Worm (Caenorhabditis elegans) whole organism, L1 larva: ENCODE results near the gene nhr-98.

Experiments used
- C34B4.2 ChIP-seq: sonication (generic microtip); optimal IDR thresholded peaks from 2 replicates; lab custom pipeline; 2017; ENCODE audit warnings: mild to moderate bottlenecking, missing genetic modification characterization, missing compliant biosample characterization
- ama-1 ChIP-seq: fragments of 150-350 bp; optimal IDR thresholded peaks from 2 replicates; lab custom pipeline; 2014
- ceh-63 ChIP-seq: fragments of 200-800 bp; sonication (Bioruptor generic); optimal IDR thresholded peaks from 2 replicates; lab custom pipeline; 2018; ENCODE audit warnings: mild to moderate bottlenecking, missing genetic modification characterization, missing compliant biosample characterization
- ceh-8 ChIP-seq: fragments of 200-800 bp; sonication (Bioruptor generic); optimal IDR thresholded peaks from 2 replicates; lab custom pipeline; 2018; ENCODE audit warnings: mild to moderate bottlenecking, missing genetic modification characterization, moderate library complexity, missing compliant biosample characterization
- ceh-82 ChIP-seq, 3 experiments: fragments of 150-350 bp in 1 of 3; sonication (generic microtip) in 2 of 3; optimal IDR thresholded peaks; 2 replicates each; lab custom pipeline; 2014 to 2017; ENCODE audit warnings: missing biosample characterization in 3 of 3, missing genetic modification characterization in 3 of 3
- ceh-90 ChIP-seq: sonication (generic microtip); optimal IDR thresholded peaks from 2 replicates; lab custom pipeline; 2016; ENCODE audit warnings: missing genetic modification characterization, missing compliant biosample characterization
- efl-1 ChIP-seq, 4 experiments: fragments of 150-350 bp; optimal IDR thresholded peaks in 3 of 4; peaks in 1 of 4; 1 replicate in 1 of 4; 2 replicates in 3 of 4; lab custom pipeline; 2014; ENCODE audit warnings: missing biosample characterization in 2 of 4, missing genetic modification characterization in 2 of 4, missing genetic modification reagents in 2 of 4
- efl-3 ChIP-seq: fragments of 200-800 bp; sonication (Bioruptor generic); optimal IDR thresholded peaks from 2 replicates; lab custom pipeline; 2018; ENCODE audit warnings: mild to moderate bottlenecking, missing genetic modification characterization, missing compliant biosample characterization
- egl-13 ChIP-seq: sonication (generic microtip); optimal IDR thresholded peaks from 2 replicates; lab custom pipeline; 2016; ENCODE audit warnings: missing genotype, missing genetic modification reagents, missing genetic modification characterization, missing compliant biosample characterization
- egl-27 ChIP-seq, 2 experiments: fragments of 150-350 bp in 1 of 2; sonication (generic microtip); optimal IDR thresholded peaks; 3 replicates each; lab custom pipeline; 2017 to 2018; ENCODE audit warnings: missing biosample characterization in 2 of 2, missing genetic modification characterization in 2 of 2, missing genetic modification reagents in 2 of 2
- elt-2 ChIP-seq: sonication (generic microtip); optimal IDR thresholded peaks from 2 replicates; lab custom pipeline; 2016; ENCODE audit warnings: missing genetic modification characterization, mild to moderate bottlenecking, inconsistent platforms, missing compliant biosample characterization, missing genetic modification reagents
- elt-3 ChIP-seq, 6 experiments: fragments of 150-350 bp in 1 of 6; sonication (generic microtip); optimal IDR thresholded peaks; 2 replicates each; lab custom pipeline; 2017 to 2018; ENCODE audit warnings: missing biosample characterization in 6 of 6, missing genetic modification characterization in 6 of 6, inconsistent platforms in 1 of 6
- ets-5 ChIP-seq: fragments of 200-800 bp; sonication (Bioruptor generic); IDR thresholded peaks from 2 replicates; pipeline ENCODE4 v1.3.6; 2022; ENCODE audit warnings: missing genetic modification characterization, missing compliant biosample characterization
- fkh-8 ChIP-seq: sonication (generic microtip); optimal IDR thresholded peaks from 2 replicates; lab custom pipeline; 2016; ENCODE audit warnings: mild to moderate bottlenecking, missing genetic modification characterization, missing compliant biosample characterization
- fos-1 ChIP-seq: fragments of 150-350 bp; optimal IDR thresholded peaks from 2 replicates; lab custom pipeline; 2014; ENCODE audit warnings: missing biosample characterization, missing genetic modification characterization
- grh-1 ChIP-seq: fragments of 200-800 bp; sonication (Bioruptor generic); IDR thresholded peaks from 2 replicates; pipeline ENCODE4 v1.3.6; 2022; ENCODE audit warnings: missing genetic modification reagents, missing genetic modification characterization, missing compliant biosample characterization
- hlh-17 ChIP-seq: fragments of 200-800 bp; sonication (Bioruptor generic); optimal IDR thresholded peaks from 2 replicates; lab custom pipeline; 2018; ENCODE audit warnings: missing genetic modification characterization, mild to moderate bottlenecking, missing compliant biosample characterization, moderate library complexity, borderline replicate concordance
- hlh-4 ChIP-seq: sonication (generic microtip); optimal IDR thresholded peaks from 2 replicates; lab custom pipeline; 2016; ENCODE audit warnings: mild to moderate bottlenecking, missing genetic modification characterization, missing compliant biosample characterization
- hpl-2 ChIP-seq: fragments of 150-350 bp; optimal IDR thresholded peaks from 2 replicates; lab custom pipeline; 2014; ENCODE audit warnings: missing biosample characterization, missing genetic modification reagents, missing genetic modification characterization
- irx-1 ChIP-seq: sonication (generic microtip); optimal IDR thresholded peaks from 2 replicates; lab custom pipeline; 2016; ENCODE audit warnings: missing genetic modification characterization, missing compliant biosample characterization
- jun-1 ChIP-seq: fragments of 150-350 bp; optimal IDR thresholded peaks from 2 replicates; lab custom pipeline; 2014; ENCODE audit warnings: missing biosample characterization, missing genetic modification reagents, missing genetic modification characterization
- lin-14 ChIP-seq: fragments of 200-800 bp; sonication (Bioruptor generic); optimal IDR thresholded peaks from 2 replicates; lab custom pipeline; 2018; ENCODE audit warnings: mild to moderate bottlenecking, missing genetic modification characterization, moderate library complexity, missing compliant biosample characterization
- lin-15B ChIP-seq: fragments of 150-350 bp; sonication (generic microtip); optimal IDR thresholded peaks from 3 replicates; lab custom pipeline; 2014; ENCODE audit warnings: missing biosample characterization, missing genetic modification characterization
- lin-35 ChIP-seq, 2 experiments: fragments of 150-350 bp; optimal IDR thresholded peaks; 2 replicates each; lab custom pipeline; 2014; ENCODE audit warnings: missing biosample characterization in 2 of 2, missing genetic modification characterization in 2 of 2, missing genetic modification reagents in 2 of 2
- lsy-2 ChIP-seq, 2 experiments: fragments of 150-350 bp; optimal IDR thresholded peaks; 2 replicates each; lab custom pipeline; 2014; ENCODE audit warnings: missing biosample characterization in 2 of 2, missing genetic modification characterization in 2 of 2
- mab-9 ChIP-seq: fragments of 200-800 bp; sonication (Bioruptor generic); IDR thresholded peaks from 2 replicates; pipeline ENCODE4 v1.3.6; 2022; ENCODE audit warnings: missing genetic modification reagents, missing genetic modification characterization, missing compliant biosample characterization
- mdl-1 ChIP-seq, 2 experiments: fragments of 150-350 bp; optimal IDR thresholded peaks; 2 replicates each; lab custom pipeline; 2014 to 2017; ENCODE audit warnings: missing biosample characterization in 2 of 2, missing genetic modification characterization in 2 of 2, inconsistent platforms in 1 of 2
- mef-2 ChIP-seq: fragments of 150-350 bp; optimal IDR thresholded peaks from 2 replicates; lab custom pipeline; 2014; ENCODE audit warnings: missing biosample characterization, missing genetic modification characterization
- mep-1 ChIP-seq: fragments of 150-350 bp; optimal IDR thresholded peaks from 2 replicates; lab custom pipeline; 2014; ENCODE audit warnings: missing biosample characterization, missing genetic modification characterization
- nhr-11 ChIP-seq: fragments of 150-350 bp; optimal IDR thresholded peaks from 2 replicates; lab custom pipeline; 2014; ENCODE audit warnings: missing biosample characterization, missing genetic modification characterization
- nhr-19 ChIP-seq: fragments of 200-800 bp; sonication (Bioruptor generic); conservative IDR thresholded peaks from 2 replicates; pipeline ENCODE4 v1.3.6; 2022; ENCODE audit warnings: missing genetic modification characterization, missing compliant biosample characterization
- nhr-20 ChIP-seq: sonication (generic microtip); optimal IDR thresholded peaks from 2 replicates; lab custom pipeline; 2016; ENCODE audit warnings: mild to moderate bottlenecking, missing genetic modification characterization, missing compliant biosample characterization
- nhr-237 ChIP-seq: fragments of 150-350 bp; optimal IDR thresholded peaks from 2 replicates; lab custom pipeline; 2014; ENCODE audit warnings: missing biosample characterization, missing genetic modification characterization
- nhr-71 ChIP-seq: sonication (generic microtip); optimal IDR thresholded peaks from 2 replicates; lab custom pipeline; 2016; ENCODE audit warnings: mild to moderate bottlenecking, missing genetic modification characterization, moderate library complexity, missing compliant biosample characterization
- nhr-76 ChIP-seq: sonication (generic microtip); optimal IDR thresholded peaks from 2 replicates; lab custom pipeline; 2017; ENCODE audit warnings: missing biosample characterization, missing genetic modification characterization
- nhr-77 ChIP-seq: fragments of 150-350 bp; optimal IDR thresholded peaks from 2 replicates; lab custom pipeline; 2014; ENCODE audit warnings: missing biosample characterization, missing genetic modification characterization
- nhr-84 ChIP-seq: sonication (generic microtip); optimal IDR thresholded peaks from 2 replicates; lab custom pipeline; 2017; ENCODE audit warnings: missing biosample characterization, missing genetic modification characterization
- nhr-85 ChIP-seq: sonication (generic microtip); peaks from one replicate; lab custom pipeline; 2016; ENCODE audit warnings: missing genetic modification characterization, inconsistent platforms, missing compliant biosample characterization
- nhr-90 ChIP-seq: sonication (generic microtip); optimal IDR thresholded peaks from 2 replicates; lab custom pipeline; 2016; ENCODE audit warnings: mild to moderate bottlenecking, missing genetic modification characterization, missing compliant biosample characterization; ENCODE audit not compliant: poor library complexity
- snpc-4 ChIP-seq: fragments of 150-350 bp; optimal IDR thresholded peaks from 2 replicates; lab custom pipeline; 2014; ENCODE audit warnings: missing biosample characterization, missing genetic modification characterization
- snu-23 ChIP-seq: sonication (generic microtip); optimal IDR thresholded peaks from 2 replicates; lab custom pipeline; 2016; ENCODE audit warnings: missing genetic modification characterization, missing compliant biosample characterization
- sptf-1 ChIP-seq: fragments of 150-350 bp; optimal IDR thresholded peaks from 2 replicates; lab custom pipeline; 2014; ENCODE audit warnings: missing biosample characterization, missing genetic modification characterization
- sup-37 ChIP-seq: fragments of 200-800 bp; sonication (Bioruptor generic); optimal IDR thresholded peaks from 2 replicates; lab custom pipeline; 2018; ENCODE audit warnings: mild to moderate bottlenecking, missing genetic modification characterization, missing compliant biosample characterization
- tbx-2 ChIP-seq: sonication (generic microtip); optimal IDR thresholded peaks from 2 replicates; lab custom pipeline; 2016; ENCODE audit warnings: missing genetic modification characterization, missing compliant biosample characterization
- tlp-1 ChIP-seq: fragments of 150-350 bp; optimal IDR thresholded peaks from 2 replicates; lab custom pipeline; 2014; ENCODE audit warnings: missing biosample characterization, missing genetic modification characterization
- unc-98 ChIP-seq: fragments of 200-800 bp; sonication (Bioruptor generic); IDR thresholded peaks from 2 replicates; pipeline ENCODE4 v1.3.6; 2022; ENCODE audit warnings: missing genetic modification characterization, missing compliant biosample characterization
- zag-1 ChIP-seq: fragments of 150-350 bp; optimal IDR thresholded peaks from 2 replicates; lab custom pipeline; 2014; ENCODE audit warnings: missing biosample characterization, missing genetic modification characterization
- zip-4 ChIP-seq: fragments of 200-800 bp; sonication (Bioruptor generic); optimal IDR thresholded peaks from 2 replicates; lab custom pipeline; 2018; ENCODE audit warnings: mild to moderate bottlenecking, missing genetic modification characterization, moderate library complexity, missing compliant biosample characterization
- ztf-4 ChIP-seq: fragments of 150-350 bp; optimal IDR thresholded peaks from 2 replicates; lab custom pipeline; 2014; ENCODE audit warnings: missing biosample characterization, missing genetic modification characterization

nhr-98 gene

ce11 chrV:483289-483795 is 29.7 kb downstream of the nhr-98 start, which contains the start of gene nhr-130:
nhr-130 (minus strand) TSS chrV:483339.
- TF ChIP-seq ceh-90 (tag; lab: Kevin White, UChicago) (no peak), irx-1 (tag; lab: Kevin White, UChicago) (no peak), lin-15B (tag; lab: Kevin White, UChicago) (no peak), tlp-1 (peak; percentile 28), grh-1 (GFP tag; lab: Robert Waterston, UW) (no peak), lsy-2 (tag; optimal IDR thresholded peaks at IDR 0.05; lab: Kevin White, UChicago) (no peak), nhr-90 (no peak), mef-2 (tag; lab: Kevin White, UChicago) (no peak), ztf-4 (tag; lab: Kevin White, UChicago) (no peak), nhr-20 (tag; lab: Kevin White, UChicago) (peak; percentile 30), C34B4.2 (no peak), fkh-8 (tag; lab: Kevin White, UChicago) (no peak), nhr-11 (tag; lab: Kevin White, UChicago) (no peak), elt-2 (peak; percentile 78), ama-1 (lab: Kevin White, UChicago) (no peak), mep-1 (tag; lab: Kevin White, UChicago) (no peak), hlh-17 (GFP tag; lab: Kevin White, UChicago) (no peak), lin-14 (peak; percentile 12)
- TF ChIP-seq, all 84 proteins: peak for 4

ce11 chrV:484285-484890 is 30.7 kb downstream of the nhr-98 start, which contains the start of gene nhr-212:
nhr-212 (plus strand) TSS chrV:484857.
- TF ChIP-seq snu-23 (GFP tag; lab: Kevin White, UChicago) (peak; percentile 18), egl-13 (tag; lab: Kevin White, UChicago) (no peak), nhr-85 (tag; lab: Kevin White, UChicago) (peak; percentile 63), ceh-82 (tag; optimal IDR thresholded peaks at IDR 0.05; lab: Kevin White, UChicago) (no peak), lin-35 (GFP tag; optimal IDR thresholded peaks at IDR 0.05; lab: Kevin White, UChicago) (peak in 1 of 2 experiments; percentile 53), irx-1 (tag; lab: Kevin White, UChicago) (no peak), fos-1 (tag; lab: Kevin White, UChicago) (no peak), nhr-84 (tag; lab: Kevin White, UChicago) (no peak), elt-3 (tag; optimal IDR thresholded peaks at IDR 0.05; lab: Kevin White, UChicago) (no peak), mdl-1 (tag; optimal IDR thresholded peaks at IDR 0.05; lab: Kevin White, UChicago) (no peak), ceh-63 (GFP tag; lab: Kevin White, UChicago) (no peak), ets-5 (GFP tag; lab: Robert Waterston, UW) (no peak), nhr-76 (tag; lab: Kevin White, UChicago) (no peak), hlh-4 (no peak), zag-1 (tag; lab: Kevin White, UChicago) (no peak), nhr-90 (peak; percentile 10), lsy-2 (tag; optimal IDR thresholded peaks at IDR 0.05; lab: Kevin White, UChicago) (peak in 1 of 2 experiments; percentile 3), sptf-1 (tag; lab: Kevin White, UChicago) (no peak), jun-1 (tag; lab: Kevin White, UChicago) (no peak), nhr-71 (tag; lab: Kevin White, UChicago) (peak; percentile 36), efl-3 (GFP tag; lab: Kevin White, UChicago) (no peak), snpc-4 (tag; lab: Kevin White, UChicago) (peak; percentile 86), efl-1 (optimal IDR thresholded peaks at IDR 0.05; lab: Kevin White, UChicago) (no peak), efl-1 (GFP tag; optimal IDR thresholded peaks at IDR 0.05 in 1 of 2; lab: Kevin White, UChicago) (peak in 1 of 2 experiments; percentile 71), ceh-8 (GFP tag; lab: Kevin White, UChicago) (no peak), mab-9 (GFP tag; lab: Robert Waterston, UW) (no peak), egl-27 (tag; optimal IDR thresholded peaks at IDR 0.05; lab: Kevin White, UChicago) (no peak), nhr-19 (no peak), zip-4 (GFP tag; lab: Kevin White, UChicago) (no peak), grh-1 (GFP tag; lab: Robert Waterston, UW) (no peak), nhr-20 (tag; lab: Kevin White, UChicago) (peak; percentile 55), hpl-2 (GFP tag; lab: Kevin White, UChicago) (no peak), lin-15B (tag; lab: Kevin White, UChicago) (no peak), nhr-77 (tag; lab: Kevin White, UChicago) (peak; percentile 57), sup-37 (GFP tag; lab: Kevin White, UChicago) (no peak), unc-98 (GFP tag; lab: Robert Waterston, UW) (no peak), hlh-17 (GFP tag; lab: Kevin White, UChicago) (no peak), tbx-2 (peak; percentile 9), nhr-237 (no peak)
